Fruit fly (Drosophila melanogaster) whole organism, prepupa: ENCODE measurements around the gene DCX-EMAP.

Experiments
- Blimp-1 ChIP-seq: fragments of 200-800 bp; sonication (Bioruptor generic); optimal IDR thresholded peaks from 3 replicates; lab custom pipeline; 2017; ENCODE audit warnings: missing biosample characterization, missing genetic modification characterization, mild to moderate bottlenecking, moderate library complexity, missing genetic modification reagents
- CG10631 ChIP-seq: fragments of 200-800 bp; sonication (Bioruptor generic); optimal IDR thresholded peaks from 2 replicates; lab custom pipeline; 2016; ENCODE audit warnings: missing biosample characterization, missing genetic modification characterization
- CG10669 ChIP-seq: fragments of 200-800 bp; sonication (Bioruptor generic); optimal IDR thresholded peaks from 3 replicates; lab custom pipeline; 2018; ENCODE audit warnings: missing biosample characterization, mild to moderate bottlenecking, missing genetic modification characterization, moderate library complexity
- CG11294 ChIP-seq: fragments of 200-800 bp; sonication (Bioruptor generic); IDR thresholded peaks from 2 replicates; pipeline ENCODE4 v1.3.6; 2022; ENCODE audit warnings: missing biosample characterization, missing genetic modification characterization
- CG11762 ChIP-seq: fragments of 200-800 bp; sonication (Bioruptor generic); optimal IDR thresholded peaks from 3 replicates; lab custom pipeline; 2016; ENCODE audit warnings: missing biosample characterization, missing genetic modification characterization; ENCODE audit not compliant: insufficient read depth
- CG11902 ChIP-seq: fragments of 200-800 bp; sonication (Bioruptor generic); optimal IDR thresholded peaks from 3 replicates; lab custom pipeline; 2016; ENCODE audit warnings: missing biosample characterization, missing genetic modification characterization
- CG15336 ChIP-seq: fragments of 200-800 bp; sonication (Bioruptor generic); IDR thresholded peaks from 2 replicates; pipeline ENCODE4 v1.3.6; 2022; ENCODE audit warnings: missing biosample characterization, missing genetic modification characterization
- CG1621 ChIP-seq: fragments of 200-800 bp; sonication (Bioruptor generic); optimal IDR thresholded peaks from 3 replicates; lab custom pipeline; 2018; ENCODE audit warnings: missing biosample characterization, mild to moderate bottlenecking, missing genetic modification characterization
- CG16779 ChIP-seq: fragments of 200-800 bp; sonication (Bioruptor generic); optimal IDR thresholded peaks from 3 replicates; lab custom pipeline; 2017; ENCODE audit warnings: missing biosample characterization, mild to moderate bottlenecking, missing genetic modification characterization
- CG3032 ChIP-seq: fragments of 200-800 bp; optimal IDR thresholded peaks from 2 replicates; lab custom pipeline; 2019; ENCODE audit warnings: missing biosample characterization, mild to moderate bottlenecking, missing genetic modification characterization, moderate library complexity
- CG34406 ChIP-seq: fragments of 200-800 bp; sonication (Bioruptor generic); optimal IDR thresholded peaks from 3 replicates; lab custom pipeline; 2016; ENCODE audit warnings: missing biosample characterization, missing genetic modification characterization
- CG4318 ChIP-seq: fragments of 200-800 bp; sonication (Bioruptor generic); optimal IDR thresholded peaks from 3 replicates; lab custom pipeline; 2017; ENCODE audit warnings: missing biosample characterization, mild to moderate bottlenecking, missing genetic modification characterization
- CG6163 ChIP-seq: fragments of 200-800 bp; sonication (Bioruptor generic); IDR thresholded peaks from 3 replicates; pipeline ENCODE4 v1.3.6; 2022; ENCODE audit warnings: missing biosample characterization, missing genetic modification characterization
- CG6276 ChIP-seq: fragments of 200-800 bp; sonication (Bioruptor generic); optimal IDR thresholded peaks from 2 replicates; lab custom pipeline; 2017; ENCODE audit warnings: missing biosample characterization, mild to moderate bottlenecking, missing genetic modification characterization
- CG6792 ChIP-seq: fragments of 200-800 bp; sonication (Bioruptor generic); optimal IDR thresholded peaks from 3 replicates; lab custom pipeline; 2016; ENCODE audit warnings: missing biosample characterization, missing genetic modification characterization
- CG6854 ChIP-seq: fragments of 200-800 bp; sonication (Bioruptor generic); optimal IDR thresholded peaks from 2 replicates; lab custom pipeline; 2017; ENCODE audit warnings: missing biosample characterization, mild to moderate bottlenecking, missing genetic modification characterization
- CG8632 ChIP-seq: fragments of 200-800 bp; sonication (Bioruptor generic); optimal IDR thresholded peaks from 3 replicates; lab custom pipeline; 2016; ENCODE audit warnings: missing biosample characterization, missing genetic modification characterization
- Eip75B ChIP-seq: fragments of 200-800 bp; sonication (Bioruptor generic); optimal IDR thresholded peaks from 3 replicates; lab custom pipeline; 2016; ENCODE audit warnings: missing biosample characterization, missing genetic modification characterization
- Eip78C ChIP-seq: fragments of 200-800 bp; sonication (Bioruptor generic); peaks from one replicate; lab custom pipeline; 2016; ENCODE audit warnings: missing biosample characterization, missing genetic modification characterization
- Eip93F ChIP-seq: fragments of 200-800 bp; sonication (Bioruptor generic); optimal IDR thresholded peaks from 2 replicates; lab custom pipeline; 2016; ENCODE audit warnings: missing biosample characterization, mild to moderate bottlenecking, missing genetic modification characterization
- Ets21C ChIP-seq: fragments of 200-800 bp; sonication (Bioruptor generic); optimal IDR thresholded peaks from 3 replicates; lab custom pipeline; 2016; ENCODE audit warnings: missing biosample characterization, missing genetic modification characterization
- Gug ChIP-seq: fragments of 200-800 bp; sonication (Bioruptor generic); IDR thresholded peaks from 2 replicates; pipeline ENCODE4 v1.3.6; 2022; ENCODE audit warnings: missing biosample characterization, missing genetic modification characterization
- Hr38 ChIP-seq: sonication (Bioruptor generic); optimal IDR thresholded peaks from 2 replicates; lab custom pipeline; 2016; ENCODE audit warnings: missing biosample characterization, missing genetic modification characterization
- Hr39 ChIP-seq: fragments of 200-800 bp; sonication (Bioruptor generic); optimal IDR thresholded peaks from 2 replicates; lab custom pipeline; 2016; ENCODE audit warnings: missing biosample characterization, missing genetic modification characterization
- Hr4 ChIP-seq: fragments of 200-800 bp; sonication (Bioruptor generic); optimal IDR thresholded peaks from 3 replicates; lab custom pipeline; 2016; ENCODE audit warnings: missing biosample characterization, missing genetic modification characterization
- Lpt ChIP-seq: fragments of 200-800 bp; sonication (Bioruptor generic); optimal IDR thresholded peaks from 3 replicates; lab custom pipeline; 2016; ENCODE audit warnings: missing biosample characterization, missing genetic modification characterization
- Met ChIP-seq: fragments of 200-800 bp; sonication (Bioruptor generic); optimal IDR thresholded peaks from 3 replicates; lab custom pipeline; 2016; ENCODE audit warnings: missing biosample characterization, missing genetic modification characterization
- OdsH ChIP-seq: fragments of 200-800 bp; sonication (Bioruptor generic); optimal IDR thresholded peaks from 3 replicates; lab custom pipeline; 2016; ENCODE audit warnings: missing biosample characterization, missing genetic modification characterization
- Smox ChIP-seq: fragments of 200-800 bp; sonication (Bioruptor generic); optimal IDR thresholded peaks from 3 replicates; lab custom pipeline; 2016; ENCODE audit warnings: missing biosample characterization, missing genetic modification characterization
- Sox102F ChIP-seq: fragments of 200-800 bp; sonication (Bioruptor generic); optimal IDR thresholded peaks from 2 replicates; lab custom pipeline; 2016; ENCODE audit warnings: missing biosample characterization, mild to moderate bottlenecking, missing genetic modification characterization
- Sox15 ChIP-seq: fragments of 200-800 bp; sonication (Bioruptor generic); optimal IDR thresholded peaks from 3 replicates; lab custom pipeline; 2016; ENCODE audit warnings: missing biosample characterization, missing genetic modification characterization
- achi ChIP-seq: fragments of 200-800 bp; sonication (Bioruptor generic); optimal IDR thresholded peaks from 3 replicates; lab custom pipeline; 2016; ENCODE audit warnings: missing biosample characterization, missing genetic modification characterization
- acj6 ChIP-seq: fragments of 200-800 bp; sonication (Bioruptor generic); optimal IDR thresholded peaks from 3 replicates; lab custom pipeline; 2016; ENCODE audit warnings: missing biosample characterization, missing genetic modification characterization
- cyc ChIP-seq: fragments of 200-800 bp; sonication (Bioruptor generic); optimal IDR thresholded peaks from 3 replicates; lab custom pipeline; 2016; ENCODE audit warnings: missing biosample characterization, missing genetic modification characterization
- dac ChIP-seq: fragments of 200-800 bp; sonication (Bioruptor generic); optimal IDR thresholded peaks from 2 replicates; lab custom pipeline; 2017; ENCODE audit warnings: missing biosample characterization, mild to moderate bottlenecking, missing genetic modification characterization
- esn ChIP-seq: fragments of 200-800 bp; sonication (Bioruptor generic); optimal IDR thresholded peaks from 2 replicates; lab custom pipeline; 2016; ENCODE audit warnings: missing biosample characterization, mild to moderate bottlenecking, missing genetic modification characterization, moderate library complexity
- fd85E ChIP-seq: fragments of 200-800 bp; sonication (Bioruptor generic); optimal IDR thresholded peaks from 3 replicates; lab custom pipeline; 2016; ENCODE audit warnings: missing biosample characterization, missing genetic modification characterization
- lz ChIP-seq: fragments of 200-800 bp; sonication (Bioruptor generic); optimal IDR thresholded peaks from 3 replicates; lab custom pipeline; 2016; ENCODE audit warnings: missing biosample characterization, missing genetic modification characterization
- net ChIP-seq: fragments of 200-800 bp; sonication (Bioruptor generic); optimal IDR thresholded peaks from 3 replicates; lab custom pipeline; 2016; ENCODE audit warnings: missing biosample characterization, missing genetic modification characterization
- salr ChIP-seq, 2 experiments: fragments of 200-800 bp; sonication (Bioruptor generic); optimal IDR thresholded peaks; 3 replicates each; lab custom pipeline; 2016 to 2018; ENCODE audit warnings: missing biosample characterization in 2 of 2, missing genetic modification characterization in 2 of 2, mild to moderate bottlenecking in 1 of 2
- ss ChIP-seq, 2 experiments: fragments of 200-800 bp; sonication (Bioruptor generic); optimal IDR thresholded peaks; 2 replicates in 1 of 2; 3 replicates in 1 of 2; lab custom pipeline; 2017 to 2018; ENCODE audit warnings: mild to moderate bottlenecking in 2 of 2, missing biosample characterization in 2 of 2, missing genetic modification characterization in 2 of 2, moderate library complexity in 1 of 2
- svp ChIP-seq: fragments of 200-800 bp; sonication (Bioruptor generic); peaks from one replicate; lab custom pipeline; 2016; ENCODE audit warnings: missing biosample characterization, missing genetic modification characterization
- vri ChIP-seq: fragments of 200-800 bp; sonication (Bioruptor generic); optimal IDR thresholded peaks from 3 replicates; lab custom pipeline; 2016; ENCODE audit warnings: missing biosample characterization, mild to moderate bottlenecking, missing genetic modification characterization

The DCX-EMAP gene

DNA sequence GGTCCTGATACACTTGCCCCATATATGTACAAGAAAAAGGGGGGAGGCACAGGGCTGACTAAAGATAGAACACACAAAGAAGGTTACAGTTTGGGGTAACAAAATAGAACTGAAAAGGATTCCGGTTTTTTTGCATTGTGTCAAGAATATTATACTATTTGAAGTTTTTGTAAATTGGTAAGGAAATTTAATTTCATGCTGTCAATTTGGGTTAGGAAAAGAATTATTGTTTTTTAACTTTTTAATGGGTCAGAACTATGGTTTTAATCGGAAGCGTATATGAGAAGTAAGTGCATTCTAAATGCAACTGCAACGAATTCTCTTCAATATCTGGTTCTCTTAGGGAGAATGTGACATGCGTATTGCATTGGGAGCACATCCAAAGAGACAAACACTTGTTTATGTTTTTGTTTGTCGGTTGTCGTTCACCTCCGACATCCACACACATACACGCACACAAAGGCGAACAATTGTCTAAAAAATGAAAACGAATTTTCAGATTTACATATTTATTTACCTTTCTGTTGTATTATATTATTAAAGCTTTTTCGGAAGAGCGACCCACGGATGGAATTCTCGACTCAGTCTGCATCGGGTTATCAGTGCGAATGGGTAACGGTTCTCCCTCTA, 81.0 kb downstream of the DCX-EMAP start, which contains the start of gene mnd (continued):
- peak; percentile 76 for TF ChIP-seq acj6 (GFP tag; lab: Kevin White, UChicago)
- peak; percentile 85 for TF ChIP-seq Gug (GFP tag; lab: Robert Waterston, UW)
- TF ChIP-seq CG10669 = peak; percentile 65
- no peak for TF ChIP-seq Ets21C (GFP tag; lab: Kevin White, UChicago)
- peak; percentile 94 for TF ChIP-seq Eip78C (GFP tag; lab: Kevin White, UChicago)
- peak; percentile 63 for TF ChIP-seq CG3032 (tag; lab: Kevin White, UChicago)
- TF ChIP-seq Sox15 (GFP tag; lab: Kevin White, UChicago) = no peak
- no peak for TF ChIP-seq Blimp-1 (GFP tag; lab: Kevin White, UChicago)
- peak; percentile 68 for TF ChIP-seq Eip75B (GFP tag; lab: Kevin White, UChicago)
- TF ChIP-seq Met (GFP tag; lab: Kevin White, UChicago) = peak; percentile 42
- peak; percentile 87 for TF ChIP-seq Lpt (GFP tag; lab: Kevin White, UChicago)
- peak; percentile 10 to 84 for TF ChIP-seq salr (GFP tag; optimal IDR thresholded peaks at IDR 0.05; lab: Kevin White, UChicago)
- TF ChIP-seq esn (GFP tag; lab: Kevin White, UChicago) = peak; percentile 52
- TF ChIP-seq CG11294 = peak; percentile 84
- TF ChIP-seq Smox = no peak
- TF ChIP-seq achi = peak; percentile 79
- TF ChIP-seq dac (GFP tag; lab: Kevin White, UChicago) = no peak
- peak; percentile 88 for TF ChIP-seq CG6163
- TF ChIP-seq Sox102F (GFP tag; lab: Kevin White, UChicago) = peak; percentile 39
- TF ChIP-seq Eip93F (GFP tag; lab: Kevin White, UChicago) = no peak
- no peak for TF ChIP-seq fd85E (GFP tag; lab: Kevin White, UChicago)
- TF ChIP-seq svp (GFP tag; lab: Kevin White, UChicago) = peak; percentile 72
- TF ChIP-seq CG4318 (GFP tag; lab: Kevin White, UChicago) = peak; percentile 60
- peak; percentile 15 for TF ChIP-seq CG11902 (GFP tag; lab: Kevin White, UChicago)
- TF ChIP-seq cyc = peak; percentile 39
- TF ChIP-seq CG8632 (GFP tag; lab: Kevin White, UChicago) = peak; percentile 63
- TF ChIP-seq CG10631 (GFP tag; lab: Kevin White, UChicago) = peak; percentile 68
- peak; percentile 65 for TF ChIP-seq CG11762 (GFP tag; lab: Kevin White, UChicago)
- TF ChIP-seq CG16779 = peak; percentile 54
- TF ChIP-seq CG6276 (GFP tag; lab: Kevin White, UChicago) = peak; percentile 88
- peak; percentile 77 for TF ChIP-seq OdsH
- no peak for TF ChIP-seq vri (GFP tag; lab: Kevin White, UChicago)
- TF ChIP-seq CG6792 (GFP tag; lab: Kevin White, UChicago) = peak; percentile 43
- TF ChIP-seq CG15336 (GFP tag; lab: Robert Waterston, UW) = peak; percentile 95

DNA sequence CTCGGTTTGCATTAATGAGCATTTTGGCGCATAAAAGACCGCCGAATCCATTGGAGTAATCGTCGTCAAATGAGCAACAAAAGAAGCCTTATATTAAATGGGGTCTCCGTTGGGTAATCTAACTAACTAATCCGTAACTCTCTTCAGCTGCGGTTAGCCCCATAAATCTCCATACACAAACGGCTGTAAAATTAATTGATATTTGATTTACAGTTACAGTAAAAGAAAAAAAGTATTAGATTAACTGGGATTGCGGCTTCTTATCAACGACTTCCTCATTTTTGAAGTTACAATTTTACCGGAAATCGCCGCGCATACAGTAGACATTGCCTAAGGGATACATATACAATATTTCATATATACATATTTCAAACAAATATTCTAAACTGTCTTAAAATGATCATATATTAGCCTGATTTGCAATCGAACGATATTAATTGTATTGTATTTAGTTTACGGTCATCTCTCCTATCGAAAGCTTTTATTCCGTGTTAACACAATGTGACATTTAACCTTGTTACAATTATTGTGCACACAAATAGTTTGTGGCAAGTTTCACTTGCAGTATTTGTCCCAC, 82.8 kb downstream of the DCX-EMAP start:
- no peak for TF ChIP-seq Sox102F (GFP tag; lab: Kevin White, UChicago)
- no peak for TF ChIP-seq CG6276 (GFP tag; lab: Kevin White, UChicago)
- no peak for TF ChIP-seq CG6854 (GFP tag; lab: Kevin White, UChicago)
- TF ChIP-seq cyc = no peak
- no peak for TF ChIP-seq fd85E (GFP tag; lab: Kevin White, UChicago)
- TF ChIP-seq CG6163 = no peak
- no peak for TF ChIP-seq Lpt (GFP tag; lab: Kevin White, UChicago)
- no peak for TF ChIP-seq net (GFP tag; lab: Kevin White, UChicago)
- TF ChIP-seq dac (GFP tag; lab: Kevin White, UChicago) = no peak
- no peak for TF ChIP-seq Hr39 (GFP tag; lab: Kevin White, UChicago)
- TF ChIP-seq svp (GFP tag; lab: Kevin White, UChicago) = peak; percentile 38
- TF ChIP-seq CG16779 = no peak
- TF ChIP-seq vri (GFP tag; lab: Kevin White, UChicago) = no peak
- TF ChIP-seq CG15336 (GFP tag; lab: Robert Waterston, UW) = no peak; the same call in 1 of the 2 replicates
- TF ChIP-seq CG8632 (GFP tag; lab: Kevin White, UChicago) = no peak
- TF ChIP-seq CG10669 = no peak
- TF ChIP-seq Met (GFP tag; lab: Kevin White, UChicago) = peak; percentile 1
- no peak for TF ChIP-seq CG4318 (GFP tag; lab: Kevin White, UChicago)
- TF ChIP-seq CG1621 (tag; lab: Kevin White, UChicago) = no peak
- TF ChIP-seq CG34406 (GFP tag; lab: Kevin White, UChicago) = no peak
- no peak for TF ChIP-seq CG10631 (GFP tag; lab: Kevin White, UChicago)
- no peak for TF ChIP-seq Hr38 (GFP tag; lab: Kevin White, UChicago)
- no peak for TF ChIP-seq Ets21C (GFP tag; lab: Kevin White, UChicago)
- TF ChIP-seq lz (GFP tag; lab: Kevin White, UChicago) = no peak
- no peak for TF ChIP-seq acj6 (GFP tag; lab: Kevin White, UChicago)
- TF ChIP-seq Hr4 (GFP tag; lab: Kevin White, UChicago) = peak; percentile 26
- peak; percentile 44 for TF ChIP-seq Eip78C (GFP tag; lab: Kevin White, UChicago)
- no peak for TF ChIP-seq ss (GFP tag; optimal IDR thresholded peaks at IDR 0.05; lab: Kevin White, UChicago)
